Worm (Caenorhabditis elegans) whole organism, L1 larva: ENCODE measurements around the gene C49H3.6.

Source experiments
- C04F5.9 ChIP-seq: sonication (generic microtip); optimal IDR thresholded peaks from 2 replicates; lab custom pipeline; 2016; ENCODE audit warnings: missing genetic modification characterization, missing compliant biosample characterization
- C16A3.4 ChIP-seq: fragments of 150-350 bp; optimal IDR thresholded peaks from 2 replicates; lab custom pipeline; 2014; ENCODE audit warnings: missing biosample characterization, missing genetic modification characterization
- Y116A8C.19 ChIP-seq: sonication (generic microtip); optimal IDR thresholded peaks from 2 replicates; lab custom pipeline; 2016; ENCODE audit warnings: missing compliant biosample characterization, missing genetic modification characterization, borderline replicate concordance
- aha-1 ChIP-seq: fragments of 150-350 bp; optimal IDR thresholded peaks from 2 replicates; lab custom pipeline; 2014; ENCODE audit warnings: missing biosample characterization, missing genetic modification characterization
- alr-1 ChIP-seq: fragments of 200-800 bp; sonication (Bioruptor generic); optimal IDR thresholded peaks from 2 replicates; lab custom pipeline; 2018; ENCODE audit warnings: borderline replicate concordance, mild to moderate bottlenecking, missing genetic modification characterization, missing compliant biosample characterization
- aly-2 ChIP-seq: fragments of 150-350 bp; optimal IDR thresholded peaks from 2 replicates; lab custom pipeline; 2014; ENCODE audit warnings: missing biosample characterization, missing genetic modification characterization
- ama-1 ChIP-seq: fragments of 150-350 bp; optimal IDR thresholded peaks from 2 replicates; lab custom pipeline; 2014
- ceh-63 ChIP-seq: fragments of 200-800 bp; sonication (Bioruptor generic); optimal IDR thresholded peaks from 2 replicates; lab custom pipeline; 2018; ENCODE audit warnings: mild to moderate bottlenecking, missing genetic modification characterization, missing compliant biosample characterization
- ceh-8 ChIP-seq: fragments of 200-800 bp; sonication (Bioruptor generic); optimal IDR thresholded peaks from 2 replicates; lab custom pipeline; 2018; ENCODE audit warnings: mild to moderate bottlenecking, missing genetic modification characterization, moderate library complexity, missing compliant biosample characterization
- ceh-82 ChIP-seq, 3 experiments: fragments of 150-350 bp in 1 of 3; sonication (generic microtip) in 2 of 3; optimal IDR thresholded peaks; 2 replicates each; lab custom pipeline; 2014 to 2017; ENCODE audit warnings: missing biosample characterization in 3 of 3, missing genetic modification characterization in 3 of 3
- ceh-88 ChIP-seq: fragments of 200-800 bp; sonication (Bioruptor generic); IDR thresholded peaks from 2 replicates; pipeline ENCODE4 v1.3.6; 2022; ENCODE audit warnings: missing genetic modification characterization, missing compliant biosample characterization
- ceh-90 ChIP-seq: sonication (generic microtip); optimal IDR thresholded peaks from 2 replicates; lab custom pipeline; 2016; ENCODE audit warnings: missing genetic modification characterization, missing compliant biosample characterization
- ces-1 ChIP-seq: fragments of 150-350 bp; optimal IDR thresholded peaks from 2 replicates; lab custom pipeline; 2014; ENCODE audit warnings: missing biosample characterization, missing genetic modification reagents, missing genetic modification characterization
- dpl-1 ChIP-seq, 3 experiments: fragments of 150-350 bp in 2 of 3; sonication (generic microtip) in 1 of 3; optimal IDR thresholded peaks; 2 replicates each; lab custom pipeline; 2014 to 2017; ENCODE audit warnings: missing biosample characterization in 3 of 3, missing genetic modification characterization in 3 of 3, missing genetic modification reagents in 3 of 3
- dsc-1 ChIP-seq: sonication (generic microtip); optimal IDR thresholded peaks from 2 replicates; lab custom pipeline; 2016; ENCODE audit warnings: mild to moderate bottlenecking, missing genetic modification characterization, missing compliant biosample characterization
- efl-3 ChIP-seq: fragments of 200-800 bp; sonication (Bioruptor generic); optimal IDR thresholded peaks from 2 replicates; lab custom pipeline; 2018; ENCODE audit warnings: mild to moderate bottlenecking, missing genetic modification characterization, missing compliant biosample characterization
- egl-13 ChIP-seq: sonication (generic microtip); optimal IDR thresholded peaks from 2 replicates; lab custom pipeline; 2016; ENCODE audit warnings: missing genotype, missing genetic modification reagents, missing genetic modification characterization, missing compliant biosample characterization
- egl-27 ChIP-seq, 2 experiments: fragments of 150-350 bp in 1 of 2; sonication (generic microtip); optimal IDR thresholded peaks; 3 replicates each; lab custom pipeline; 2017 to 2018; ENCODE audit warnings: missing biosample characterization in 2 of 2, missing genetic modification characterization in 2 of 2, missing genetic modification reagents in 2 of 2
- elt-3 ChIP-seq, 6 experiments: fragments of 150-350 bp in 1 of 6; sonication (generic microtip); optimal IDR thresholded peaks; 2 replicates each; lab custom pipeline; 2017 to 2018; ENCODE audit warnings: missing biosample characterization in 6 of 6, missing genetic modification characterization in 6 of 6, inconsistent platforms in 1 of 6
- ets-5 ChIP-seq: fragments of 200-800 bp; sonication (Bioruptor generic); IDR thresholded peaks from 2 replicates; pipeline ENCODE4 v1.3.6; 2022; ENCODE audit warnings: missing genetic modification characterization, missing compliant biosample characterization
- fkh-10 ChIP-seq: sonication (generic microtip); optimal IDR thresholded peaks from 2 replicates; lab custom pipeline; 2017; ENCODE audit warnings: missing biosample characterization, missing genetic modification reagents, missing genetic modification characterization
- fkh-8 ChIP-seq: sonication (generic microtip); optimal IDR thresholded peaks from 2 replicates; lab custom pipeline; 2016; ENCODE audit warnings: mild to moderate bottlenecking, missing genetic modification characterization, missing compliant biosample characterization
- fos-1 ChIP-seq: fragments of 150-350 bp; optimal IDR thresholded peaks from 2 replicates; lab custom pipeline; 2014; ENCODE audit warnings: missing biosample characterization, missing genetic modification characterization
- grh-1 ChIP-seq: fragments of 200-800 bp; sonication (Bioruptor generic); IDR thresholded peaks from 2 replicates; pipeline ENCODE4 v1.3.6; 2022; ENCODE audit warnings: missing genetic modification reagents, missing genetic modification characterization, missing compliant biosample characterization
- hlh-4 ChIP-seq: sonication (generic microtip); optimal IDR thresholded peaks from 2 replicates; lab custom pipeline; 2016; ENCODE audit warnings: mild to moderate bottlenecking, missing genetic modification characterization, missing compliant biosample characterization
- hpl-2 ChIP-seq: fragments of 150-350 bp; optimal IDR thresholded peaks from 2 replicates; lab custom pipeline; 2014; ENCODE audit warnings: missing biosample characterization, missing genetic modification reagents, missing genetic modification characterization
- jun-1 ChIP-seq: fragments of 150-350 bp; optimal IDR thresholded peaks from 2 replicates; lab custom pipeline; 2014; ENCODE audit warnings: missing biosample characterization, missing genetic modification reagents, missing genetic modification characterization
- lin-15B ChIP-seq: fragments of 150-350 bp; sonication (generic microtip); optimal IDR thresholded peaks from 3 replicates; lab custom pipeline; 2014; ENCODE audit warnings: missing biosample characterization, missing genetic modification characterization
- lin-35 ChIP-seq, 2 experiments: fragments of 150-350 bp; optimal IDR thresholded peaks; 2 replicates each; lab custom pipeline; 2014; ENCODE audit warnings: missing biosample characterization in 2 of 2, missing genetic modification characterization in 2 of 2, missing genetic modification reagents in 2 of 2
- lin-39 ChIP-seq: fragments of 150-350 bp; optimal IDR thresholded peaks from 2 replicates; lab custom pipeline; 2014; ENCODE audit warnings: missing biosample characterization, missing genetic modification reagents, missing genetic modification characterization
- lir-3 ChIP-seq: sonication (generic microtip); optimal IDR thresholded peaks from 2 replicates; lab custom pipeline; 2016; ENCODE audit warnings: mild to moderate bottlenecking, missing genetic modification characterization, moderate library complexity, missing compliant biosample characterization; ENCODE audit not compliant: poor library complexity
- mab-9 ChIP-seq: fragments of 200-800 bp; sonication (Bioruptor generic); IDR thresholded peaks from 2 replicates; pipeline ENCODE4 v1.3.6; 2022; ENCODE audit warnings: missing genetic modification reagents, missing genetic modification characterization, missing compliant biosample characterization
- mdl-1 ChIP-seq, 2 experiments: fragments of 150-350 bp; optimal IDR thresholded peaks; 2 replicates each; lab custom pipeline; 2014 to 2017; ENCODE audit warnings: missing biosample characterization in 2 of 2, missing genetic modification characterization in 2 of 2, inconsistent platforms in 1 of 2
- nhr-12 ChIP-seq: sonication (generic microtip); optimal IDR thresholded peaks from 2 replicates; lab custom pipeline; 2017; ENCODE audit warnings: missing biosample characterization, missing genetic modification characterization
- nhr-20 ChIP-seq: sonication (generic microtip); optimal IDR thresholded peaks from 2 replicates; lab custom pipeline; 2016; ENCODE audit warnings: mild to moderate bottlenecking, missing genetic modification characterization, missing compliant biosample characterization
- nhr-28 ChIP-seq: fragments of 150-350 bp; optimal IDR thresholded peaks from 2 replicates; lab custom pipeline; 2014; ENCODE audit warnings: missing biosample characterization, missing genetic modification characterization
- nhr-71 ChIP-seq: sonication (generic microtip); optimal IDR thresholded peaks from 2 replicates; lab custom pipeline; 2016; ENCODE audit warnings: mild to moderate bottlenecking, missing genetic modification characterization, moderate library complexity, missing compliant biosample characterization
- nhr-76 ChIP-seq: sonication (generic microtip); optimal IDR thresholded peaks from 2 replicates; lab custom pipeline; 2017; ENCODE audit warnings: missing biosample characterization, missing genetic modification characterization
- nhr-77 ChIP-seq: fragments of 150-350 bp; optimal IDR thresholded peaks from 2 replicates; lab custom pipeline; 2014; ENCODE audit warnings: missing biosample characterization, missing genetic modification characterization
- nhr-85 ChIP-seq: sonication (generic microtip); peaks from one replicate; lab custom pipeline; 2016; ENCODE audit warnings: missing genetic modification characterization, inconsistent platforms, missing compliant biosample characterization
- nhr-90 ChIP-seq: sonication (generic microtip); optimal IDR thresholded peaks from 2 replicates; lab custom pipeline; 2016; ENCODE audit warnings: mild to moderate bottlenecking, missing genetic modification characterization, missing compliant biosample characterization; ENCODE audit not compliant: poor library complexity
- pag-3 ChIP-seq: sonication (generic microtip); optimal IDR thresholded peaks from 2 replicates; lab custom pipeline; 2017; ENCODE audit warnings: missing genetic modification characterization, mild to moderate bottlenecking, missing compliant biosample characterization, antibody characterized with exemption, borderline replicate concordance; ENCODE audit not compliant: insufficient read depth
- pqm-1 ChIP-seq: sonication (generic microtip); optimal IDR thresholded peaks from 3 replicates; lab custom pipeline; 2017; ENCODE audit warnings: missing biosample characterization, missing genetic modification characterization
- skn-1 ChIP-seq: fragments of 150-350 bp; optimal IDR thresholded peaks from 2 replicates; lab custom pipeline; 2014; ENCODE audit warnings: missing biosample characterization, missing genetic modification characterization
- snpc-4 ChIP-seq: fragments of 150-350 bp; optimal IDR thresholded peaks from 2 replicates; lab custom pipeline; 2014; ENCODE audit warnings: missing biosample characterization, missing genetic modification characterization
- sox-4 ChIP-seq: sonication (generic microtip); optimal IDR thresholded peaks from 2 replicates; lab custom pipeline; 2016; ENCODE audit warnings: missing genetic modification characterization, missing compliant biosample characterization
- unc-62 ChIP-seq: fragments of 150-350 bp; optimal IDR thresholded peaks from 2 replicates; lab custom pipeline; 2014; ENCODE audit warnings: missing biosample characterization, missing genetic modification reagents, missing genetic modification characterization
- unc-98 ChIP-seq: fragments of 200-800 bp; sonication (Bioruptor generic); IDR thresholded peaks from 2 replicates; pipeline ENCODE4 v1.3.6; 2022; ENCODE audit warnings: missing genetic modification characterization, missing compliant biosample characterization
- vab-15 ChIP-seq: sonication (generic microtip); optimal IDR thresholded peaks from 2 replicates; lab custom pipeline; 2017; ENCODE audit warnings: missing genotype, mild to moderate bottlenecking, missing genetic modification characterization, missing compliant biosample characterization
- xbp-1 ChIP-seq: sonication (generic microtip); optimal IDR thresholded peaks from 2 replicates; lab custom pipeline; 2016; ENCODE audit warnings: missing genetic modification characterization, missing compliant biosample characterization
- zag-1 ChIP-seq: fragments of 150-350 bp; optimal IDR thresholded peaks from 2 replicates; lab custom pipeline; 2014; ENCODE audit warnings: missing biosample characterization, missing genetic modification characterization
- zip-4 ChIP-seq: fragments of 200-800 bp; sonication (Bioruptor generic); optimal IDR thresholded peaks from 2 replicates; lab custom pipeline; 2018; ENCODE audit warnings: mild to moderate bottlenecking, missing genetic modification characterization, moderate library complexity, missing compliant biosample characterization
- ztf-4 ChIP-seq: fragments of 150-350 bp; optimal IDR thresholded peaks from 2 replicates; lab custom pipeline; 2014; ENCODE audit warnings: missing biosample characterization, missing genetic modification characterization

C49H3.6 gene

ce11 chrIV:7910197-7910735 lies 6.7 kb downstream of the C49H3.6 start, which contains the start of the genes npp-27 and ntl-4 (continued):
- TF ChIP-seq egl-27 (tag; optimal IDR thresholded peaks at IDR 0.05; lab: Kevin White, UChicago) (no peak), efl-3 (GFP tag; lab: Kevin White, UChicago) (no peak), egl-13 (no peak), lin-15B (tag; lab: Kevin White, UChicago) (no peak), unc-98 (GFP tag; lab: Robert Waterston, UW) (no peak), vab-15 (tag; lab: Kevin White, UChicago) (no peak), nhr-76 (tag; lab: Kevin White, UChicago) (no peak), fkh-10 (no peak), ets-5 (GFP tag; lab: Robert Waterston, UW) (no peak), mdl-1 (tag; optimal IDR thresholded peaks at IDR 0.05; lab: Kevin White, UChicago) (no peak), ces-1 (GFP tag; lab: Kevin White, UChicago) (no peak), ceh-88 (GFP tag; lab: Robert Waterston, UW) (no peak), nhr-71 (tag; lab: Kevin White, UChicago) (peak; percentile 53), C16A3.4 (tag; lab: Kevin White, UChicago) (no peak), ceh-8 (GFP tag; lab: Kevin White, UChicago) (no peak), xbp-1 (tag; lab: Kevin White, UChicago) (no peak), jun-1 (tag; lab: Kevin White, UChicago) (no peak), pqm-1 (no peak), aly-2 (tag; lab: Kevin White, UChicago) (no peak), hpl-2 (GFP tag; lab: Kevin White, UChicago) (no peak), nhr-28 (tag; lab: Kevin White, UChicago) (no peak), nhr-20 (peak; percentile 41), elt-3 (tag; optimal IDR thresholded peaks at IDR 0.05; lab: Kevin White, UChicago) (no peak), lin-39 (tag; lab: Kevin White, UChicago) (no peak), lin-35 (GFP tag; optimal IDR thresholded peaks at IDR 0.05; lab: Kevin White, UChicago) (peak; percentile 21 to 51), alr-1 (tag; lab: Kevin White, UChicago) (no peak), zag-1 (tag; lab: Kevin White, UChicago) (no peak), mab-9 (GFP tag; lab: Robert Waterston, UW) (no peak), unc-62 (GFP tag; lab: Kevin White, UChicago) (no peak), C04F5.9 (tag; lab: Kevin White, UChicago) (no peak), nhr-90 (tag; lab: Kevin White, UChicago) (no peak), snpc-4 (tag; lab: Kevin White, UChicago) (no peak), hlh-4 (no peak), fos-1 (tag; lab: Kevin White, UChicago) (no peak), aha-1 (no peak), ceh-90 (tag; lab: Kevin White, UChicago) (no peak), zip-4 (GFP tag; lab: Kevin White, UChicago) (no peak), sox-4 (no peak), dpl-1 (GFP tag; optimal IDR thresholded peaks at IDR 0.05; lab: Kevin White, UChicago) (peak in 1 of 3 experiments; percentile 23), lir-3 (tag; lab: Kevin White, UChicago) (no peak), nhr-12 (tag; lab: Kevin White, UChicago) (no peak), skn-1 (tag; lab: Kevin White, UChicago) (no peak), ceh-63 (GFP tag; lab: Kevin White, UChicago) (no peak), dsc-1 (tag; lab: Kevin White, UChicago) (peak; percentile 32), Y116A8C.19 (tag; lab: Kevin White, UChicago) (no peak), ceh-82 (tag; optimal IDR thresholded peaks at IDR 0.05; lab: Kevin White, UChicago) (no peak), ama-1 (lab: Kevin White, UChicago) (peak; percentile 57), pag-3 (no peak), nhr-77 (tag; lab: Kevin White, UChicago) (no peak), ztf-4 (tag; lab: Kevin White, UChicago) (no peak), fkh-8 (tag; lab: Kevin White, UChicago) (no peak), grh-1 (GFP tag; lab: Robert Waterston, UW) (no peak), nhr-85 (tag; lab: Kevin White, UChicago) (peak; percentile 18)
